Fruit fly (Drosophila melanogaster): ENCODE results near the gene kst.
A peak's percentile ranks its signal among the peaks of the same experiment; 100 is the strongest.

The kst gene

dm6 chr3L:3373994-3374623 is 37.4 kb downstream of the kst start, which contains the start of the genes Ythdc1 and CG12010 (continued):
- peak; percentile 21; the same call in 1 of the 3 replicates for TF ChIP-seq ci (GFP tag; IDR thresholded peaks at IDR 0.05)
- TF ChIP-seq bowl (GFP tag; IDR thresholded peaks at IDR 0.05), result no peak
- no peak for TF ChIP-seq CG5245 (GFP tag; optimal IDR thresholded peaks at IDR 0.05)
- TF ChIP-seq CG13624 (GFP tag; optimal IDR thresholded peaks at IDR 0.05), result peak; percentile 78
- 0 out of 2 replicates have a peak, but pooled peaks have one; percentile 6 for TF ChIP-seq CG4360 (GFP tag; IDR thresholded peaks at IDR 0.05)
- no peak for TF ChIP-seq fru (optimal IDR thresholded peaks at IDR 0.05)
- no peak for TF ChIP-seq CG9727 (GFP tag; optimal IDR thresholded peaks at IDR 0.05)
- TF ChIP-seq ranshi (GFP tag; IDR thresholded peaks at IDR 0.05), result no peak
- TF ChIP-seq CG33213 (GFP tag; optimal IDR thresholded peaks at IDR 0.05), result no peak
- no peak for TF ChIP-seq gsb-n (tag; optimal IDR thresholded peaks at IDR 0.05)
- TF ChIP-seq ab (GFP tag; optimal IDR thresholded peaks at IDR 0.05), result no peak
- no peak for TF ChIP-seq p53 (GFP tag; optimal IDR thresholded peaks at IDR 0.05)
- peak; percentile 81 for TF ChIP-seq CG34224 (GFP tag; IDR thresholded peaks at IDR 0.05; ENCODE audit: partially characterized antibody)
- TF ChIP-seq ems (GFP tag; optimal IDR thresholded peaks at IDR 0.05), result no peak
- no peak for TF ChIP-seq CG10462 (GFP tag; optimal IDR thresholded peaks at IDR 0.05)
- peak; percentile 90 for TF ChIP-seq CG13287 (GFP tag; IDR thresholded peaks at IDR 0.05; ENCODE audit: partially characterized antibody)
- no peak for TF ChIP-seq E2f1 (GFP tag; IDR thresholded peaks at IDR 0.05)
- no peak for TF ChIP-seq CG3281 (GFP tag; optimal IDR thresholded peaks at IDR 0.05)
- TF ChIP-seq eve (GFP tag; optimal IDR thresholded peaks at IDR 0.05), result no peak
- TF ChIP-seq D19B (GFP tag; optimal IDR thresholded peaks at IDR 0.05), result no peak
- TF ChIP-seq trh (GFP tag; optimal IDR thresholded peaks at IDR 0.05), result no peak
- no peak for TF ChIP-seq cad (GFP tag; optimal IDR thresholded peaks at IDR 0.05)
- TF ChIP-seq CG8765 (GFP tag; IDR thresholded peaks at IDR 0.05), result no peak
- no peak for TF ChIP-seq CG11723 (GFP tag; optimal IDR thresholded peaks at IDR 0.05)
- TF ChIP-seq CG10543 (GFP tag; optimal IDR thresholded peaks at IDR 0.05), result no peak
- no peak for TF ChIP-seq CG7556 (GFP tag; optimal IDR thresholded peaks at IDR 0.05)
- TF ChIP-seq CG1832 (GFP tag; optimal IDR thresholded peaks at IDR 0.05), result peak; percentile 83
- peak; percentile 67; the same call in 2 of the 3 replicates for TF ChIP-seq Doc3 (GFP tag; IDR thresholded peaks at IDR 0.05; ENCODE audit: partially characterized antibody)
- no peak for TF ChIP-seq Hr3 (GFP tag; optimal IDR thresholded peaks at IDR 0.05)
- TF ChIP-seq ERR (GFP tag; optimal IDR thresholded peaks at IDR 0.05), result no peak
- TF ChIP-seq lov (optimal IDR thresholded peaks at IDR 0.05), result no peak
- no peak for TF ChIP-seq lov (GFP tag; IDR thresholded peaks at IDR 0.05)
- TF ChIP-seq ATbp (GFP tag; optimal IDR thresholded peaks at IDR 0.05), result no peak
- TF ChIP-seq CG8089 (GFP tag; optimal IDR thresholded peaks at IDR 0.05), result no peak
- TF ChIP-seq CG3995 (GFP tag; optimal IDR thresholded peaks at IDR 0.05), result peak; percentile 68
- TF ChIP-seq CG10366 (GFP tag; IDR thresholded peaks at IDR 0.05), result no peak
- TF ChIP-seq NfI (GFP tag; optimal IDR thresholded peaks at IDR 0.05), result no peak
- no peak for TF ChIP-seq Optix (GFP tag; IDR thresholded peaks at IDR 0.05)
- TF ChIP-seq tap (tag; optimal IDR thresholded peaks at IDR 0.05), result no peak
- no peak for TF ChIP-seq az2 (GFP tag; optimal IDR thresholded peaks at IDR 0.05)
- no peak for TF ChIP-seq CG8944 (GFP tag; optimal IDR thresholded peaks at IDR 0.05)
- no peak for TF ChIP-seq run (tag; optimal IDR thresholded peaks at IDR 0.05)
- peak; percentile 86 for TF ChIP-seq cg (GFP tag; optimal IDR thresholded peaks at IDR 0.05)
- no peak for TF ChIP-seq org-1 (GFP tag; optimal IDR thresholded peaks at IDR 0.05)
- no peak for TF ChIP-seq CG7839 (tag; optimal IDR thresholded peaks at IDR 0.05)
- TF ChIP-seq Gsc (GFP tag; IDR thresholded peaks at IDR 0.05), result no peak
- TF ChIP-seq Drgx (GFP tag; IDR thresholded peaks at IDR 0.05), result no peak
- TF ChIP-seq twi (tag; optimal IDR thresholded peaks at IDR 0.05), result no peak
- TF ChIP-seq bcd (GFP tag; optimal IDR thresholded peaks at IDR 0.05), result no peak
- peak; percentile 92 for TF ChIP-seq hb (GFP tag; IDR thresholded peaks at IDR 0.05; ENCODE audit: partially characterized antibody)
- no peak for TF ChIP-seq pb (GFP tag; optimal IDR thresholded peaks at IDR 0.05)
- TF ChIP-seq her (GFP tag; optimal IDR thresholded peaks at IDR 0.05), result no peak
